Worm (Caenorhabditis elegans) whole organism, mixed stage, embryonic: ENCODE data around the gene clec-64.

Experiments used
- blmp-1 ChIP-seq: fragments of 150-350 bp; optimal IDR thresholded peaks from 2 replicates; lab custom pipeline; 2014; ENCODE audit warnings: missing biosample characterization, missing genetic modification characterization
- elt-3 ChIP-seq: fragments of 150-350 bp; optimal IDR thresholded peaks from 2 replicates; lab custom pipeline; 2014; ENCODE audit warnings: missing biosample characterization, missing genetic modification characterization
- lsy-2 ChIP-seq: fragments of 150-350 bp; optimal IDR thresholded peaks from 2 replicates; lab custom pipeline; 2014; ENCODE audit warnings: missing biosample characterization, missing genetic modification characterization
- mab-5 ChIP-seq: fragments of 150-350 bp; optimal IDR thresholded peaks from 2 replicates; lab custom pipeline; 2014; ENCODE audit warnings: missing biosample characterization, missing genetic modification characterization
- mep-1 ChIP-seq: fragments of 150-350 bp; optimal IDR thresholded peaks from 2 replicates; lab custom pipeline; 2017; ENCODE audit warnings: missing biosample characterization, missing genetic modification reagents, missing genetic modification characterization, inconsistent platforms
- nhr-2 ChIP-seq: fragments of 150-350 bp; optimal IDR thresholded peaks from 2 replicates; lab custom pipeline; 2014; ENCODE audit warnings: missing biosample characterization, missing genetic modification characterization
- nhr-237 ChIP-seq: fragments of 150-350 bp; optimal IDR thresholded peaks from 2 replicates; lab custom pipeline; 2014; ENCODE audit warnings: missing biosample characterization, missing genetic modification characterization
- nhr-28 ChIP-seq: fragments of 150-350 bp; optimal IDR thresholded peaks from 2 replicates; lab custom pipeline; 2014; ENCODE audit warnings: missing biosample characterization, missing genetic modification characterization
- pha-4 ChIP-seq: fragments of 150-350 bp; optimal IDR thresholded peaks from 2 replicates; lab custom pipeline; 2018; ENCODE audit warnings: missing biosample characterization, missing genetic modification reagents, missing genetic modification characterization
- snpc-4 ChIP-seq: fragments of 150-350 bp; optimal IDR thresholded peaks from 2 replicates; lab custom pipeline; 2014; ENCODE audit warnings: missing biosample characterization, missing genetic modification characterization
- unc-62 ChIP-seq: fragments of 150-350 bp; optimal IDR thresholded peaks from 2 replicates; lab custom pipeline; 2014; ENCODE audit warnings: missing biosample characterization, missing genetic modification reagents, missing genetic modification characterization

ce11 chrII:12942496-12942895 is 44.5 kb downstream of the clec-64 start:
- TF ChIP-seq mab-5 (tag; lab: Kevin White, UChicago): no peak
- TF ChIP-seq unc-62 (GFP tag; lab: Kevin White, UChicago): no peak
- no peak for TF ChIP-seq nhr-28 (tag; lab: Kevin White, UChicago)
- TF ChIP-seq nhr-237: no peak
- TF ChIP-seq snpc-4: no peak
- no peak for TF ChIP-seq blmp-1
- peak; percentile 96 for TF ChIP-seq elt-3 (tag; lab: Kevin White, UChicago)
- no peak for TF ChIP-seq nhr-2
- no peak for TF ChIP-seq pha-4 (tag; lab: Kevin White, UChicago)
- no peak for TF ChIP-seq mep-1 (tag; lab: Kevin White, UChicago)
- no peak for TF ChIP-seq lsy-2 (tag; lab: Kevin White, UChicago)
